Fruit fly (Drosophila melanogaster): ENCODE measurements around the gene mts.

DNA sequence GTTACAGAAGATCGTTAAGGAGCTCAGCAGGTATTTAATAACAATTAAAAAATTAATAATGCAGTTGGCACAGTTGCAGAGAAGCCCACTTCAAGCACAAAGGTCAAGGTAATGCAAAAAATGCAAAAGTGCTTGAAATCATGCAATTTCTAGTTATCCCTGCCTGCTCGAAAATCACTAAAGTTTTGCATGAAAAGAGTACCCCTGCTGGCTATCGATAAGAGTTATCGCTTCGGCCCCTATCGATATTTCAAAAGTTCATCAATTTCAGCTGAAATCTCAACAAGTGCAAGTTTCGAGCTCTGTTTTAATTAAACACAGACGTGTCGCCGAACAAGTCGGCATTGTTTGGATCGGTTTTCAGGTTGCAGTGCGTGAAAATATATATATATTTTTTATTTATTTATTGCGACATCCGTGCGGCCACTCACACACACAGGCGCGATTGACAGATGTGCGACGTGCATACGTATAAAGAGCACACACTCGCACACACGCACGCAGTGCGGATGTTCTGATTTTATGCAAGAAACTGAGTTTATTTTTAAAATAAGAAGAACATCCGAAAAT lies 6.1 kb upstream of the mts start:
- TF ChIP-seq CG8478 (optimal IDR thresholded peaks at IDR 0.05) (no peak), CTCF (optimal IDR thresholded peaks at IDR 0.05) (no peak)

Data from S2 (cell line).